Worm (Caenorhabditis elegans) whole organism, L2 larva: ENCODE measurements around the gene dph-7.

Experiments
- egl-27 ChIP-seq: sonication (generic microtip); optimal IDR thresholded peaks from 3 replicates; lab custom pipeline; 2017; ENCODE audit warnings: missing biosample characterization, missing genetic modification reagents, missing genetic modification characterization
- nhr-25 ChIP-seq: fragments of 150-350 bp; sonication (generic microtip); optimal IDR thresholded peaks from 3 replicates; lab custom pipeline; 2014; ENCODE audit warnings: missing biosample characterization, missing genetic modification characterization

- TF ChIP-seq nhr-25 (no peak), egl-27 (tag; lab: Kevin White, UChicago) (no peak)
These were observed 2.5 kb downstream of the dph-7 start for ce11 chrIII:13317383-13317911.
